Fruit fly (Drosophila melanogaster): Measurements from ENCODE around the gene CG34376.

CG34376 gene

dm6 chr3R:22411879-22412587 is 35.9 kb upstream of the CG34376 start (continued):
- TF ChIP-seq CG1603 (tag; optimal IDR thresholded peaks at IDR 0.05) (no peak), Gug (GFP tag; IDR thresholded peaks at IDR 0.05) (no peak), Fer1 (GFP tag; optimal IDR thresholded peaks at IDR 0.05) (peak; percentile 35), CG10366 (GFP tag; IDR thresholded peaks at IDR 0.05) (no peak), CG11398 (GFP tag; optimal IDR thresholded peaks at IDR 0.05) (no peak), CG34376 (GFP tag; optimal IDR thresholded peaks at IDR 0.05) (peak; percentile 53), CG2678 (tag; optimal IDR thresholded peaks at IDR 0.05) (no peak), PHDP (tag; optimal IDR thresholded peaks at IDR 0.05) (peak; percentile 6), ham (GFP tag; IDR thresholded peaks at IDR 0.05) (no peak), CG16863 (GFP tag; optimal IDR thresholded peaks at IDR 0.05) (no peak), cwo (GFP tag; optimal IDR thresholded peaks at IDR 0.05) (peak; percentile 59), sob (GFP tag; IDR thresholded peaks at IDR 0.05) (no peak; the same call in 1 of the 2 replicates), Chrac-16 (GFP tag; optimal IDR thresholded peaks at IDR 0.05) (no peak), hth (optimal IDR thresholded peaks at IDR 0.05) (no peak), CG18599 (GFP tag; optimal IDR thresholded peaks at IDR 0.05) (peak; percentile 48), sug (tag; optimal IDR thresholded peaks at IDR 0.05) (peak; percentile 58), HLH4C (GFP tag; IDR thresholded peaks at IDR 0.05; ENCODE audit: partially characterized antibody) (0 out of 3 replicates have a peak, but pooled peaks have one; percentile 8), CG6254 (GFP tag; optimal IDR thresholded peaks at IDR 0.05) (no peak), bigmax (GFP tag; optimal IDR thresholded peaks at IDR 0.05) (peak; percentile 25), CG10543 (GFP tag; optimal IDR thresholded peaks at IDR 0.05) (peak; percentile 45), Abd-B (GFP tag; optimal IDR thresholded peaks at IDR 0.05) (no peak), CG6175 (GFP tag; IDR thresholded peaks at IDR 0.05) (no peak), CG18619 (GFP tag; optimal IDR thresholded peaks at IDR 0.05) (no peak), dan (GFP tag; IDR thresholded peaks at IDR 0.05) (no peak), CG11723 (GFP tag; optimal IDR thresholded peaks at IDR 0.05) (no peak), Dbx (GFP tag; IDR thresholded peaks at IDR 0.05) (no peak), oc (tag; optimal IDR thresholded peaks at IDR 0.05) (no peak), kni (GFP tag; optimal IDR thresholded peaks at IDR 0.05) (peak; percentile 5), Doc2 (GFP tag; IDR thresholded peaks at IDR 0.05) (no peak), CG13287 (GFP tag; IDR thresholded peaks at IDR 0.05; ENCODE audit: partially characterized antibody) (no peak), Adf1 (GFP tag; IDR thresholded peaks at IDR 0.05) (peak; percentile 11; the same call in 1 of the 2 replicates), H15 (GFP tag; IDR thresholded peaks at IDR 0.05) (no peak), CG15011 (GFP tag; optimal IDR thresholded peaks at IDR 0.05) (no peak), sima (GFP tag; optimal IDR thresholded peaks at IDR 0.05) (no peak), Antp (GFP tag; optimal IDR thresholded peaks at IDR 0.05) (no peak), pfk (GFP tag; optimal IDR thresholded peaks at IDR 0.05) (peak; percentile 88), CG9437 (GFP tag; optimal IDR thresholded peaks at IDR 0.05) (no peak), CG30431 (GFP tag; optimal IDR thresholded peaks at IDR 0.05) (no peak), CG3281 (GFP tag; optimal IDR thresholded peaks at IDR 0.05) (peak; percentile 31), corto (GFP tag; optimal IDR thresholded peaks at IDR 0.05) (no peak), dm (GFP tag; optimal IDR thresholded peaks at IDR 0.05) (no peak), CG4730 (GFP tag; IDR thresholded peaks at IDR 0.05) (no peak), Poxn (GFP tag; IDR thresholded peaks at IDR 0.05) (no peak), nau (GFP tag; optimal IDR thresholded peaks at IDR 0.05) (no peak), sd (tag; optimal IDR thresholded peaks at IDR 0.05) (peak; percentile 56), CG2199 (GFP tag; IDR thresholded peaks at IDR 0.05) (no peak), lab (GFP tag; optimal IDR thresholded peaks at IDR 0.05) (peak; percentile 50), CG10959 (GFP tag; IDR thresholded peaks at IDR 0.05) (no peak), kah (GFP tag; optimal IDR thresholded peaks at IDR 0.05) (no peak), mirr (GFP tag; optimal IDR thresholded peaks at IDR 0.05) (peak; percentile 91)
